Fruit fly (Drosophila melanogaster) whole organism, embryonic: ENCODE results near the gene CG15155.
A peak's percentile ranks its signal among the peaks of the same experiment; 100 is the strongest.

ENCODE experiments used
- Bgb ChIP-seq: fragments of 200-800 bp; sonication (Bioruptor generic); IDR thresholded peaks from 2 replicates; pipeline ENCODE4 v1.3.6; 2022; ENCODE audit warnings: missing biosample characterization, missing genetic modification characterization; ENCODE audit not compliant: partially characterized antibody
- CG10565 ChIP-seq: fragments of 200-800 bp; sonication (Bioruptor generic); optimal IDR thresholded peaks from 3 replicates; lab custom pipeline; 2016; ENCODE audit warnings: missing biosample characterization, mild to moderate bottlenecking, missing genetic modification characterization
- CG11695 ChIP-seq: fragments of 200-800 bp; sonication (Bioruptor generic); IDR thresholded peaks from 3 replicates; pipeline ENCODE4 v1.3.6; 2022; ENCODE audit warnings: missing biosample characterization, missing genetic modification characterization
- CG11696 ChIP-seq: fragments of 200-800 bp; sonication (Bioruptor generic); IDR thresholded peaks from 2 replicates; pipeline ENCODE4 v1.3.6; 2022; ENCODE audit warnings: missing biosample characterization, missing genetic modification characterization
- CG12219 ChIP-seq: fragments of 200-800 bp; sonication (Bioruptor generic); optimal IDR thresholded peaks from 3 replicates; lab custom pipeline; 2018; ENCODE audit warnings: missing biosample characterization, mild to moderate bottlenecking, missing genetic modification characterization
- CG13424 ChIP-seq: fragments of 200-800 bp; sonication (Bioruptor generic); optimal IDR thresholded peaks from 2 replicates; lab custom pipeline; 2019; ENCODE audit warnings: missing biosample characterization, mild to moderate bottlenecking, missing genetic modification characterization, moderate library complexity
- CG13624 ChIP-seq: fragments of 200-800 bp; sonication (Bioruptor generic); optimal IDR thresholded peaks from 2 replicates; lab custom pipeline; 2016; ENCODE audit warnings: missing biosample characterization, missing genetic modification characterization
- CG15269 ChIP-seq: fragments of 200-800 bp; sonication (Bioruptor generic); optimal IDR thresholded peaks from 2 replicates; lab custom pipeline; 2018; ENCODE audit warnings: missing biosample characterization, mild to moderate bottlenecking, missing genetic modification characterization, moderate library complexity
- CG1529 ChIP-seq: fragments of 200-800 bp; sonication (Bioruptor generic); optimal IDR thresholded peaks from 3 replicates; lab custom pipeline; 2018; ENCODE audit warnings: missing biosample characterization, missing genetic modification characterization
- CG15601 ChIP-seq: fragments of 200-800 bp; sonication (Bioruptor generic); optimal IDR thresholded peaks from 3 replicates; lab custom pipeline; 2019; ENCODE audit warnings: missing biosample characterization, mild to moderate bottlenecking, missing genetic modification characterization, moderate library complexity
- CG1603 ChIP-seq: fragments of 200-800 bp; sonication (Bioruptor generic); optimal IDR thresholded peaks from 2 replicates; lab custom pipeline; 2019; ENCODE audit warnings: missing biosample characterization, mild to moderate bottlenecking, missing genetic modification characterization, moderate library complexity
- CG17328 ChIP-seq: fragments of 200-800 bp; sonication (Bioruptor generic); IDR thresholded peaks from 2 replicates; pipeline ENCODE4 v1.3.6; 2022; ENCODE audit warnings: missing biosample characterization, missing genetic modification characterization
- CG1792 ChIP-seq: fragments of 200-800 bp; sonication (Bioruptor generic); optimal IDR thresholded peaks from 2 replicates; lab custom pipeline; 2016; ENCODE audit warnings: missing biosample characterization, missing genetic modification characterization
- CG33213 ChIP-seq: fragments of 200-800 bp; sonication (Bioruptor generic); optimal IDR thresholded peaks from 3 replicates; lab custom pipeline; 2016; ENCODE audit warnings: missing biosample characterization, missing genetic modification characterization
- CG33557 ChIP-seq: fragments of 200-800 bp; sonication (Bioruptor generic); optimal IDR thresholded peaks from 2 replicates; lab custom pipeline; 2019; ENCODE audit warnings: missing biosample characterization, mild to moderate bottlenecking, missing genetic modification characterization, moderate library complexity
- CG34224 ChIP-seq: fragments of 200-800 bp; sonication (Bioruptor generic); IDR thresholded peaks from 3 replicates; pipeline ENCODE4 v1.3.6; 2022; ENCODE audit warnings: missing biosample characterization, missing genetic modification characterization; ENCODE audit not compliant: partially characterized antibody
- CG3838 ChIP-seq: fragments of 200-800 bp; sonication (Bioruptor generic); optimal IDR thresholded peaks from 3 replicates; lab custom pipeline; 2016; ENCODE audit warnings: missing biosample characterization, missing genetic modification characterization
- CG8765 ChIP-seq: fragments of 200-800 bp; sonication (Bioruptor generic); IDR thresholded peaks from 2 replicates; pipeline ENCODE4 v1.3.6; 2022; ENCODE audit warnings: missing biosample characterization, missing genetic modification characterization
- CG8924 ChIP-seq: fragments of 200-800 bp; optimal IDR thresholded peaks from 3 replicates; lab custom pipeline; 2019; ENCODE audit warnings: missing biosample characterization, mild to moderate bottlenecking, missing genetic modification characterization, moderate library complexity
- CG9932 ChIP-seq: fragments of 200-800 bp; sonication (Bioruptor generic); IDR thresholded peaks from 2 replicates; pipeline ENCODE4 v1.3.6; 2022; ENCODE audit warnings: missing biosample characterization, missing genetic modification characterization
- CrebB ChIP-seq: fragments of 200-800 bp; sonication (Bioruptor generic); optimal IDR thresholded peaks from 3 replicates; lab custom pipeline; 2018; ENCODE audit warnings: missing biosample characterization, mild to moderate bottlenecking, missing genetic modification characterization
- D19A ChIP-seq: fragments of 200-800 bp; optimal IDR thresholded peaks from 3 replicates; lab custom pipeline; 2019; ENCODE audit warnings: missing biosample characterization, mild to moderate bottlenecking, missing genetic modification characterization, moderate library complexity
- Eip74EF ChIP-seq, 2 experiments: fragments of 200-800 bp in 1 of 2; fragments of >200 bp in 1 of 2; sonication (Bioruptor generic) in 1 of 2; optimal IDR thresholded peaks; 2 replicates each; lab custom pipeline; 2017 to 2019; ENCODE audit warnings: missing biosample characterization in 2 of 2, missing genetic modification characterization in 2 of 2, mild to moderate bottlenecking in 1 of 2, moderate library complexity in 1 of 2
- GATAe ChIP-seq: fragments of 200-800 bp; sonication (Bioruptor generic); conservative IDR thresholded peaks from 2 replicates; pipeline ENCODE4 v1.3.6; 2022; ENCODE audit warnings: missing biosample characterization, missing genetic modification characterization
- HmgD ChIP-seq: fragments of 200-800 bp; sonication (Bioruptor generic); optimal IDR thresholded peaks from 3 replicates; lab custom pipeline; 2016; ENCODE audit warnings: missing biosample characterization, missing genetic modification characterization
- Kr ChIP-seq: fragments of 200-800 bp; sonication (Bioruptor generic); optimal IDR thresholded peaks from 2 replicates; lab custom pipeline; 2017; ENCODE audit warnings: missing biosample characterization, mild to moderate bottlenecking, missing genetic modification characterization
- Mad ChIP-seq: fragments of 200-800 bp; sonication (Bioruptor generic); optimal IDR thresholded peaks from 2 replicates; lab custom pipeline; 2016; ENCODE audit warnings: missing biosample characterization, missing genetic modification characterization
- Meics ChIP-seq: fragments of 200-800 bp; sonication (Bioruptor generic); optimal IDR thresholded peaks from 2 replicates; lab custom pipeline; 2017; ENCODE audit warnings: missing biosample characterization, mild to moderate bottlenecking, missing genetic modification characterization
- Mrtf ChIP-seq: fragments of 200-800 bp; sonication (Bioruptor generic); IDR thresholded peaks from 3 replicates; pipeline ENCODE4 v1.3.6; 2022; ENCODE audit warnings: missing biosample characterization, missing genetic modification characterization
- NC2β ChIP-seq: fragments of 200-800 bp; sonication (Bioruptor generic); optimal IDR thresholded peaks from 2 replicates; lab custom pipeline; 2016; ENCODE audit warnings: missing biosample characterization, missing genetic modification characterization
- Six4 ChIP-seq: fragments of 200-800 bp; sonication (Bioruptor generic); optimal IDR thresholded peaks from 2 replicates; lab custom pipeline; 2016; ENCODE audit warnings: missing biosample characterization, missing genetic modification characterization
- amos ChIP-seq: fragments of 200-800 bp; sonication (Bioruptor generic); IDR thresholded peaks from 2 replicates; pipeline ENCODE4 v1.3.6; 2022; ENCODE audit warnings: missing biosample characterization, missing genetic modification characterization; ENCODE audit not compliant: partially characterized antibody
- ase ChIP-seq: fragments of 200-800 bp; sonication (Bioruptor generic); IDR thresholded peaks from 3 replicates; pipeline ENCODE4 v1.3.6; 2022; ENCODE audit warnings: missing biosample characterization, missing genetic modification characterization
- ash1 ChIP-seq: fragments of 200-800 bp; sonication (Bioruptor generic); optimal IDR thresholded peaks from 2 replicates; lab custom pipeline; 2018; ENCODE audit warnings: missing biosample characterization, mild to moderate bottlenecking, missing genetic modification characterization
- bab2 ChIP-seq: fragments of 200-800 bp; sonication (Bioruptor generic); optimal IDR thresholded peaks from 2 replicates; lab custom pipeline; 2016; ENCODE audit warnings: missing biosample characterization, missing genetic modification characterization
- cg ChIP-seq: fragments of 200-800 bp; sonication (Bioruptor generic); optimal IDR thresholded peaks from 3 replicates; lab custom pipeline; 2019; ENCODE audit warnings: missing biosample characterization, mild to moderate bottlenecking, missing genetic modification characterization, moderate library complexity
- chm ChIP-seq: fragments of 200-800 bp; sonication (Bioruptor generic); IDR thresholded peaks from 2 replicates; pipeline ENCODE4 v1.3.6; 2022; ENCODE audit warnings: missing biosample characterization, missing genetic modification characterization
- ci ChIP-seq: fragments of 200-800 bp; sonication (Bioruptor generic); IDR thresholded peaks from 3 replicates; pipeline ENCODE4 v1.3.6; 2022; ENCODE audit warnings: missing biosample characterization, missing genetic modification characterization
- crc ChIP-seq: fragments of 200-800 bp; sonication (Bioruptor generic); optimal IDR thresholded peaks from 2 replicates; lab custom pipeline; 2016; ENCODE audit warnings: missing biosample characterization, missing genetic modification characterization
- cwo ChIP-seq: fragments of 200-800 bp; sonication (Bioruptor generic); optimal IDR thresholded peaks from 3 replicates; lab custom pipeline; 2017; ENCODE audit warnings: missing biosample characterization, missing genetic modification characterization, mild to moderate bottlenecking, moderate library complexity, missing genetic modification reagents
- en ChIP-seq: fragments of 200-800 bp; sonication (Bioruptor generic); optimal IDR thresholded peaks from 2 replicates; lab custom pipeline; 2016; ENCODE audit warnings: missing biosample characterization, missing genetic modification characterization
- insv ChIP-seq, 2 experiments: fragments of 200-800 bp; sonication (Bioruptor generic); optimal IDR thresholded peaks; 3 replicates each; lab custom pipeline; 2016 to 2018; ENCODE audit warnings: missing biosample characterization in 2 of 2, missing genetic modification characterization in 2 of 2
- klu ChIP-seq: fragments of 200-800 bp; sonication (Bioruptor generic); IDR thresholded peaks from 2 replicates; pipeline ENCODE4 v1.3.6; 2022; ENCODE audit warnings: missing biosample characterization, missing genetic modification characterization
- kni ChIP-seq: fragments of 200-800 bp; sonication (Bioruptor generic); optimal IDR thresholded peaks from 3 replicates; lab custom pipeline; 2017; ENCODE audit warnings: mild to moderate bottlenecking, missing biosample characterization, missing genetic modification reagents, missing genetic modification characterization
- p53 ChIP-seq: fragments of 200-800 bp; sonication (Bioruptor generic); optimal IDR thresholded peaks from 2 replicates; lab custom pipeline; 2016; ENCODE audit warnings: missing biosample characterization, missing genetic modification characterization
- pfk ChIP-seq: fragments of 200-800 bp; sonication (Bioruptor generic); optimal IDR thresholded peaks from 2 replicates; lab custom pipeline; 2018; ENCODE audit warnings: missing biosample characterization, mild to moderate bottlenecking, missing genetic modification characterization, moderate library complexity
- seq ChIP-seq: fragments of 200-800 bp; sonication (Bioruptor generic); IDR thresholded peaks from 2 replicates; pipeline ENCODE4 v1.3.6; 2022; ENCODE audit warnings: missing biosample characterization, missing genetic modification characterization
- wek ChIP-seq: fragments of 200-800 bp; sonication (Bioruptor generic); optimal IDR thresholded peaks from 3 replicates; lab custom pipeline; 2018; ENCODE audit warnings: missing biosample characterization, mild to moderate bottlenecking, missing genetic modification characterization, moderate library complexity
- zfh2 ChIP-seq: fragments of 200-800 bp; sonication (Bioruptor generic); optimal IDR thresholded peaks from 2 replicates; lab custom pipeline; 2016; ENCODE audit warnings: missing biosample characterization, missing genetic modification characterization

CG15155 gene

dm6 chr2L:18148552-18149219 lies 6.0 kb upstream of the CG15155 start (continued):
- TF ChIP-seq CG17328 (GFP tag; lab: Robert Waterston, UW) (peak; percentile 58), CG1529 (peak; percentile 68), CG13624 (GFP tag; lab: Kevin White, UChicago) (no peak), p53 (GFP tag; lab: Kevin White, UChicago) (no peak), NC2β (GFP tag; lab: Kevin White, UChicago) (peak; percentile 68), Meics (GFP tag; lab: Kevin White, UChicago) (peak; percentile 67), amos (GFP tag; lab: Robert Waterston, UW) (no peak; the same call in 1 of the 2 replicates), Mrtf (GFP tag; lab: Robert Waterston, UW) (peak; percentile 62; the same call in 2 of the 3 replicates), CG9932 (GFP tag; lab: Robert Waterston, UW) (0 out of 2 replicates have a peak, but pooled peaks have one; percentile 32), D19A (tag; lab: Kevin White, UChicago) (peak; percentile 7), pfk (GFP tag; lab: Kevin White, UChicago) (peak; percentile 91), ase (GFP tag; lab: Robert Waterston, UW) (no peak), seq (GFP tag; lab: Robert Waterston, UW) (no peak; the same call in 1 of the 2 replicates), zfh2 (GFP tag; lab: Kevin White, UChicago) (no peak), insv (GFP tag; optimal IDR thresholded peaks at IDR 0.05; lab: Kevin White, UChicago) (peak in 1 of 2 experiments; percentile 26), CG13424 (peak; percentile 65), Six4 (peak; percentile 3), crc (no peak), CG15269 (tag; lab: Kevin White, UChicago) (peak; percentile 40), Bgb (GFP tag; lab: Robert Waterston, UW) (no peak), CG11695 (GFP tag; lab: Robert Waterston, UW) (no peak), CrebB (peak; percentile 86), Kr (peak; percentile 73), cwo (peak; percentile 90), CG11696 (GFP tag; lab: Robert Waterston, UW) (no peak), Mad (GFP tag; lab: Kevin White, UChicago) (peak; percentile 61), HmgD (GFP tag; lab: Kevin White, UChicago) (no peak), ci (GFP tag; lab: Robert Waterston, UW) (peak; percentile 87), CG10565 (GFP tag; lab: Kevin White, UChicago) (no peak), en (GFP tag; lab: Kevin White, UChicago) (no peak), GATAe (peak; percentile 92), cg (GFP tag; lab: Kevin White, UChicago) (peak; percentile 16), CG3838 (GFP tag; lab: Kevin White, UChicago) (no peak), CG12219 (peak; percentile 72), wek (GFP tag; lab: Kevin White, UChicago) (peak; percentile 83), CG34224 (GFP tag; lab: Robert Waterston, UW) (no peak), CG8765 (GFP tag; lab: Robert Waterston, UW) (no peak), CG1603 (tag; lab: Kevin White, UChicago) (peak; percentile 68), CG33213 (GFP tag; lab: Kevin White, UChicago) (peak; percentile 40), klu (GFP tag; lab: Robert Waterston, UW) (no peak), CG15601 (tag; lab: Kevin White, UChicago) (peak; percentile 67), CG33557 (peak; percentile 81), Eip74EF (GFP tag; optimal IDR thresholded peaks at IDR 0.05; lab: Kevin White, UChicago) (peak in 1 of 2 experiments; percentile 2), kni (peak; percentile 59), CG8924 (tag; lab: Kevin White, UChicago) (peak; percentile 11), CG1792 (GFP tag; lab: Kevin White, UChicago) (peak; percentile 16), ash1 (GFP tag; lab: Kevin White, UChicago) (peak; percentile 84), bab2 (GFP tag; lab: Kevin White, UChicago) (peak; percentile 66), chm (peak; percentile 79)
